Worm (Caenorhabditis elegans): ENCODE measurements around the gene gldi-2.

The gldi-2 gene

ce11 chrII:6822347-6822746, 39.1 kb downstream of the gldi-2 start:
- TF ChIP-seq nhr-25 (tag; optimal IDR thresholded peaks at IDR 0.05), result peak; percentile 78
- no peak for TF ChIP-seq lin-11 (tag; optimal IDR thresholded peaks at IDR 0.05)
- no peak for TF ChIP-seq dmd-4 (tag; optimal IDR thresholded peaks at IDR 0.05)
- TF ChIP-seq nhr-129 (tag; optimal IDR thresholded peaks at IDR 0.05), result peak; percentile 58
- peak; percentile 37 for TF ChIP-seq unc-55 (GFP tag; optimal IDR thresholded peaks at IDR 0.05)
- peak; percentile 32 to 56 for TF ChIP-seq mdl-1 (tag; optimal IDR thresholded peaks at IDR 0.05)
- no peak for TF ChIP-seq C34F6.9 (tag; optimal IDR thresholded peaks at IDR 0.05)
- TF ChIP-seq mbf-1 (tag; optimal IDR thresholded peaks at IDR 0.05), result no peak
- TF ChIP-seq ZK546.5 (tag; optimal IDR thresholded peaks at IDR 0.05), result no peak
- TF ChIP-seq sma-3 (GFP tag; optimal IDR thresholded peaks at IDR 0.05), result peak; percentile 59
- no peak for TF ChIP-seq skn-1 (tag; optimal IDR thresholded peaks at IDR 0.05)
- TF ChIP-seq nhr-10 (tag; optimal IDR thresholded peaks at IDR 0.05), result no peak
- peak; percentile 48 for TF ChIP-seq unc-62 (GFP tag; optimal IDR thresholded peaks at IDR 0.05)
- TF ChIP-seq zag-1 (tag; optimal IDR thresholded peaks at IDR 0.05), result no peak
- peak; percentile 78 for TF ChIP-seq egl-27 (tag; optimal IDR thresholded peaks at IDR 0.05)
- TF ChIP-seq lsy-2 (tag; optimal IDR thresholded peaks at IDR 0.05), result peak; percentile 3 to 59
- TF ChIP-seq gmeb-1 (tag; optimal IDR thresholded peaks at IDR 0.05), result peak; percentile 47
- peak; percentile 91 for TF ChIP-seq sma-9 (GFP tag; optimal IDR thresholded peaks at IDR 0.05)
- TF ChIP-seq sma-9 (tag; optimal IDR thresholded peaks at IDR 0.05), result no peak
- TF ChIP-seq fos-1 (tag; optimal IDR thresholded peaks at IDR 0.05), result peak; percentile 92
- no peak for TF ChIP-seq ztf-11 (tag; optimal IDR thresholded peaks at IDR 0.05)
- no peak for TF ChIP-seq nhr-11 (tag; optimal IDR thresholded peaks at IDR 0.05)
- peak; percentile 64 for TF ChIP-seq nhr-6 (tag; optimal IDR thresholded peaks at IDR 0.05)
- no peak for TF ChIP-seq alr-1 (tag; optimal IDR thresholded peaks at IDR 0.05)
- peak; percentile 67 for TF ChIP-seq F13H6.1 (tag; optimal IDR thresholded peaks at IDR 0.05)
- no peak for TF ChIP-seq unc-39 (tag; optimal IDR thresholded peaks at IDR 0.05)
- peak; percentile 89 for TF ChIP-seq sem-4 (tag; optimal IDR thresholded peaks at IDR 0.05)
- TF ChIP-seq elt-1 (tag; optimal IDR thresholded peaks at IDR 0.05), result peak; percentile 88
- TF ChIP-seq aly-2 (tag; optimal IDR thresholded peaks at IDR 0.05), result no peak
- peak; percentile 86 for TF ChIP-seq crh-2 (tag; optimal IDR thresholded peaks at IDR 0.05)
- no peak for TF ChIP-seq nhr-237 (tag; optimal IDR thresholded peaks at IDR 0.05)
- TF ChIP-seq Y55F3AM.14 (GFP tag; optimal IDR thresholded peaks at IDR 0.05), result no peak
- peak; percentile 20 for TF ChIP-seq lin-13 (GFP tag; optimal IDR thresholded peaks at IDR 0.05)
- TF ChIP-seq mab-5 (tag; optimal IDR thresholded peaks at IDR 0.05), result peak; percentile 68
- TF ChIP-seq ztf-4 (tag; optimal IDR thresholded peaks at IDR 0.05), result peak; percentile 41
- peak; percentile 81 for TF ChIP-seq blmp-1 (tag; optimal IDR thresholded peaks at IDR 0.05; ENCODE audit: insufficient read depth)
- no peak for TF ChIP-seq snpc-4 (tag; optimal IDR thresholded peaks at IDR 0.05)
- peak; percentile 94 for TF ChIP-seq ceh-16 (tag; optimal IDR thresholded peaks at IDR 0.05)
- peak; percentile 81 for TF ChIP-seq nhr-21 (tag; optimal IDR thresholded peaks at IDR 0.05)
- TF ChIP-seq R02D3.7 (tag; optimal IDR thresholded peaks at IDR 0.05), result no peak

- TF ChIP-seq fos-1 (tag; optimal IDR thresholded peaks at IDR 0.05) (no peak), ama-1 (optimal IDR thresholded peaks at IDR 0.05) (no peak), unc-62 (GFP tag; optimal IDR thresholded peaks at IDR 0.05) (peak; percentile 92), ceh-16 (tag; optimal IDR thresholded peaks at IDR 0.05) (peak; percentile 72), mab-5 (tag; optimal IDR thresholded peaks at IDR 0.05) (peak; percentile 92), nhr-6 (tag; optimal IDR thresholded peaks at IDR 0.05) (no peak), peb-1 (tag; optimal IDR thresholded peaks at IDR 0.05) (no peak), gmeb-1 (tag; optimal IDR thresholded peaks at IDR 0.05) (no peak), snpc-4 (tag; optimal IDR thresholded peaks at IDR 0.05) (peak; percentile 31), C34F6.9 (tag; optimal IDR thresholded peaks at IDR 0.05) (peak; percentile 31), lin-11 (tag; optimal IDR thresholded peaks at IDR 0.05) (no peak), sma-9 (GFP tag; optimal IDR thresholded peaks at IDR 0.05) (peak; percentile 78), sma-9 (tag; optimal IDR thresholded peaks at IDR 0.05) (no peak), mdl-1 (tag; optimal IDR thresholded peaks at IDR 0.05) (peak in 1 of 2 experiments; percentile 29), nhr-12 (tag; optimal IDR thresholded peaks at IDR 0.05) (no peak), nhr-25 (tag; optimal IDR thresholded peaks at IDR 0.05) (peak; percentile 80), R02D3.7 (tag; optimal IDR thresholded peaks at IDR 0.05) (no peak), unc-55 (GFP tag; optimal IDR thresholded peaks at IDR 0.05) (no peak), Y55F3AM.14 (GFP tag; optimal IDR thresholded peaks at IDR 0.05) (peak; percentile 8), elt-1 (tag; optimal IDR thresholded peaks at IDR 0.05) (no peak), alr-1 (tag; optimal IDR thresholded peaks at IDR 0.05) (no peak), sem-4 (tag; optimal IDR thresholded peaks at IDR 0.05) (peak; percentile 88), nhr-237 (tag; optimal IDR thresholded peaks at IDR 0.05) (no peak), lin-39 (tag; optimal IDR thresholded peaks at IDR 0.05) (peak; percentile 46), mbf-1 (tag; optimal IDR thresholded peaks at IDR 0.05) (no peak), elt-3 (tag; optimal IDR thresholded peaks at IDR 0.05) (no peak), zag-1 (tag; optimal IDR thresholded peaks at IDR 0.05) (peak; percentile 22), F13H6.1 (tag; optimal IDR thresholded peaks at IDR 0.05) (peak; percentile 68), lin-13 (GFP tag; optimal IDR thresholded peaks at IDR 0.05) (no peak), ztf-4 (tag; optimal IDR thresholded peaks at IDR 0.05) (peak; percentile 23), ztf-11 (tag; optimal IDR thresholded peaks at IDR 0.05) (no peak), blmp-1 (tag; optimal IDR thresholded peaks at IDR 0.05; ENCODE audit: insufficient read depth) (no peak), aly-2 (tag; optimal IDR thresholded peaks at IDR 0.05) (no peak), nhr-77 (tag; optimal IDR thresholded peaks at IDR 0.05) (no peak), skn-1 (tag; optimal IDR thresholded peaks at IDR 0.05) (no peak), ceh-82 (tag; optimal IDR thresholded peaks at IDR 0.05) (no peak), egl-27 (tag; optimal IDR thresholded peaks at IDR 0.05) (no peak), nhr-11 (tag; optimal IDR thresholded peaks at IDR 0.05) (no peak), ZK546.5 (tag; optimal IDR thresholded peaks at IDR 0.05) (no peak), lsy-2 (tag; optimal IDR thresholded peaks at IDR 0.05) (peak in 1 of 2 experiments; percentile 53), nhr-10 (tag; optimal IDR thresholded peaks at IDR 0.05) (no peak), nhr-129 (tag; optimal IDR thresholded peaks at IDR 0.05) (peak; percentile 63), crh-2 (tag; optimal IDR thresholded peaks at IDR 0.05) (peak; percentile 53), dmd-4 (tag; optimal IDR thresholded peaks at IDR 0.05) (no peak)
Measured at ce11 chrII:6823233-6823632, 40.0 kb downstream of the gldi-2 start.
